Worm (Caenorhabditis elegans): ENCODE data around the gene tomm-20.

DNA sequence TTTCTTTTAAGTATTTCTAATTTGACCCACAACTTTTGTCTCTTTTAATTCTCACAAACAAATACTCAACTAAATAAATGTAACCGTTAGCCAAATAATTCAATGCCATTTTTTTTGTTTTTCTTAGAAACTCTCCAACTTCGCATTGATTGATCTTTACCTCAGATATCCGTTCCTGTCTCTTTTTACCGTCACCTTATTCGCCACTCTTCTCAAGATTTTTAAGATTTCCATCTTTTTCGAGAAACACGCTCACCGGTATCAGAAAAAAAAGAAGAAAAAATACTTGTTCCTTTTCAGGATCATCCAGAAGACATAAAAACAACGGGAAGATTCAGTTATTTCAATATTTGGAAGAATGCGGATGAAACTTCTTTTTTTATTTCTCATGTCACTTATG, 15.1 kb upstream of the tomm-20 start, which contains the start of gene F23H12.5:
- TF ChIP-seq him-1 (tag; optimal IDR thresholded peaks at IDR 0.05) (no peak), dao-5 (tag; optimal IDR thresholded peaks at IDR 0.05) (no peak), W03F9.2 (tag; optimal IDR thresholded peaks at IDR 0.05) (no peak)
